Fruit fly (Drosophila melanogaster) whole organism, embryonic: ENCODE measurements around the gene CG16719.
A peak's percentile ranks its signal among the peaks of the same experiment; 100 is the strongest.

Experiments
- Atf-2 ChIP-seq: fragments of 200-800 bp; sonication (Bioruptor generic); optimal IDR thresholded peaks from 2 replicates; lab custom pipeline; 2016; ENCODE audit warnings: missing biosample characterization, missing genetic modification characterization
- CG12769 ChIP-seq: fragments of 200-800 bp; sonication (Bioruptor generic); optimal IDR thresholded peaks from 2 replicates; lab custom pipeline; 2019; ENCODE audit warnings: missing biosample characterization, mild to moderate bottlenecking, missing genetic modification characterization, moderate library complexity
- CG13624 ChIP-seq: fragments of 200-800 bp; sonication (Bioruptor generic); optimal IDR thresholded peaks from 2 replicates; lab custom pipeline; 2016; ENCODE audit warnings: missing biosample characterization, missing genetic modification characterization
- CG14860 ChIP-seq: fragments of 200-800 bp; sonication (Bioruptor generic); IDR thresholded peaks from 3 replicates; pipeline ENCODE4 v1.3.6; 2022; ENCODE audit warnings: missing biosample characterization, missing genetic modification characterization; ENCODE audit not compliant: partially characterized antibody
- CG15011 ChIP-seq: fragments of 200-800 bp; sonication (Bioruptor generic); optimal IDR thresholded peaks from 3 replicates; lab custom pipeline; 2018; ENCODE audit warnings: missing biosample characterization, mild to moderate bottlenecking, missing genetic modification characterization
- CG17186 ChIP-seq: fragments of 200-800 bp; sonication (Bioruptor generic); optimal IDR thresholded peaks from 3 replicates; lab custom pipeline; 2017; ENCODE audit warnings: missing biosample characterization, missing genetic modification reagents, missing genetic modification characterization
- CG17361 ChIP-seq: fragments of 200-800 bp; sonication (Bioruptor generic); IDR thresholded peaks from 3 replicates; pipeline ENCODE4 v1.3.6; 2022; ENCODE audit warnings: missing biosample characterization, missing genetic modification characterization
- CG17829 ChIP-seq: fragments of 200-800 bp; optimal IDR thresholded peaks from 2 replicates; lab custom pipeline; 2019; ENCODE audit warnings: missing biosample characterization, mild to moderate bottlenecking, missing genetic modification characterization, moderate library complexity
- CG17912 ChIP-seq: fragments of 200-800 bp; sonication (Bioruptor generic); optimal IDR thresholded peaks from 2 replicates; lab custom pipeline; 2018; ENCODE audit warnings: missing biosample characterization, mild to moderate bottlenecking, missing genetic modification characterization
- CG2712 ChIP-seq: fragments of 200-800 bp; optimal IDR thresholded peaks from 3 replicates; lab custom pipeline; 2019; ENCODE audit warnings: missing biosample characterization, mild to moderate bottlenecking, missing genetic modification characterization, moderate library complexity
- CG30403 ChIP-seq: fragments of 200-800 bp; sonication (Bioruptor generic); optimal IDR thresholded peaks from 3 replicates; lab custom pipeline; 2016; ENCODE audit warnings: missing biosample characterization, missing genetic modification characterization
- CG6813 ChIP-seq: fragments of 200-800 bp; sonication (Bioruptor generic); optimal IDR thresholded peaks from 2 replicates; lab custom pipeline; 2017; ENCODE audit warnings: missing biosample characterization, missing genetic modification characterization, mild to moderate bottlenecking, moderate library complexity, missing genetic modification reagents
- CoRest ChIP-seq: fragments of 200-800 bp; sonication (Bioruptor generic); optimal IDR thresholded peaks from 3 replicates; lab custom pipeline; 2018; ENCODE audit warnings: missing biosample characterization, mild to moderate bottlenecking, missing genetic modification characterization, moderate library complexity
- Dek ChIP-seq: fragments of 200-800 bp; sonication (Bioruptor generic); optimal IDR thresholded peaks from 3 replicates; lab custom pipeline; 2019; ENCODE audit warnings: missing biosample characterization, mild to moderate bottlenecking, missing genetic modification characterization, moderate library complexity
- Dp ChIP-seq: fragments of 200-800 bp; sonication (Bioruptor generic); optimal IDR thresholded peaks from 2 replicates; lab custom pipeline; 2018; ENCODE audit warnings: missing biosample characterization, mild to moderate bottlenecking, missing genetic modification characterization, moderate library complexity
- E2f2 ChIP-seq: fragments of 200-800 bp; sonication (Bioruptor generic); IDR thresholded peaks from 2 replicates; pipeline ENCODE4 v1.3.6; 2022; ENCODE audit warnings: missing biosample characterization, missing genetic modification characterization
- HLHmδ ChIP-seq: fragments of 200-800 bp; sonication (Bioruptor generic); optimal IDR thresholded peaks from 2 replicates; lab custom pipeline; 2018; ENCODE audit warnings: missing biosample characterization, mild to moderate bottlenecking, missing genetic modification characterization, moderate library complexity
- MBD-R2 ChIP-seq: fragments of 200-800 bp; sonication (Bioruptor generic); IDR thresholded peaks from 2 replicates; pipeline ENCODE4 v1.3.6; 2022; ENCODE audit warnings: missing biosample characterization, missing genetic modification characterization
- MESR4 ChIP-seq: fragments of 200-800 bp; sonication (Bioruptor generic); optimal IDR thresholded peaks from 2 replicates; lab custom pipeline; 2018; ENCODE audit warnings: missing biosample characterization, mild to moderate bottlenecking, missing genetic modification characterization, moderate library complexity
- Med ChIP-seq: fragments of 200-800 bp; sonication (Bioruptor generic); peaks from one replicate; lab custom pipeline; 2016; ENCODE audit warnings: missing biosample characterization, missing genetic modification characterization, mild to moderate bottlenecking, inconsistent platforms, moderate library complexity
- Pdp1 ChIP-seq, 2 experiments: fragments of 200-800 bp; sonication (Bioruptor generic); optimal IDR thresholded peaks; 3 replicates each; lab custom pipeline; 2016; ENCODE audit warnings: missing biosample characterization in 2 of 2, missing genetic modification characterization in 2 of 2, mild to moderate bottlenecking in 1 of 2, moderate library complexity in 1 of 2
- Trl ChIP-seq, 3 experiments: fragments of >200 bp in 2 of 3; fragments of 200-800 bp in 1 of 3; sonication (Bioruptor generic) in 1 of 3; optimal IDR thresholded peaks; 2 replicates in 1 of 3; 3 replicates in 2 of 3; lab custom pipeline; 2016 to 2017; ENCODE audit warnings: missing biosample characterization in 1 of 3, missing genetic modification characterization in 1 of 3
- Xbp1 ChIP-seq: fragments of 200-800 bp; sonication (Bioruptor generic); optimal IDR thresholded peaks from 3 replicates; lab custom pipeline; 2016; ENCODE audit warnings: missing biosample characterization, mild to moderate bottlenecking, missing genetic modification characterization
- YL-1 ChIP-seq: fragments of 200-800 bp; sonication (Bioruptor generic); optimal IDR thresholded peaks from 3 replicates; lab custom pipeline; 2017; ENCODE audit warnings: missing biosample characterization, mild to moderate bottlenecking, missing genetic modification characterization
- amos ChIP-seq: fragments of 200-800 bp; sonication (Bioruptor generic); IDR thresholded peaks from 2 replicates; pipeline ENCODE4 v1.3.6; 2022; ENCODE audit warnings: missing biosample characterization, missing genetic modification characterization; ENCODE audit not compliant: partially characterized antibody
- bcd ChIP-seq: fragments of 200-800 bp; sonication (Bioruptor generic); optimal IDR thresholded peaks from 2 replicates; lab custom pipeline; 2017; ENCODE audit warnings: missing biosample characterization, mild to moderate bottlenecking, missing genetic modification characterization
- bigmax ChIP-seq: fragments of 200-800 bp; sonication (Bioruptor generic); optimal IDR thresholded peaks from 2 replicates; lab custom pipeline; 2018; ENCODE audit warnings: missing biosample characterization, mild to moderate bottlenecking, missing genetic modification characterization
- cato ChIP-seq: fragments of 200-800 bp; sonication (Bioruptor generic); optimal IDR thresholded peaks from 2 replicates; lab custom pipeline; 2016; ENCODE audit warnings: missing biosample characterization, missing genetic modification characterization, borderline replicate concordance
- cg ChIP-seq: fragments of 200-800 bp; sonication (Bioruptor generic); optimal IDR thresholded peaks from 3 replicates; lab custom pipeline; 2019; ENCODE audit warnings: missing biosample characterization, mild to moderate bottlenecking, missing genetic modification characterization, moderate library complexity
- chn ChIP-seq: fragments of 200-800 bp; sonication (Bioruptor generic); optimal IDR thresholded peaks from 2 replicates; lab custom pipeline; 2016; ENCODE audit warnings: missing biosample characterization, missing genetic modification characterization
- corto ChIP-seq: fragments of 200-800 bp; sonication (Bioruptor generic); optimal IDR thresholded peaks from 2 replicates; lab custom pipeline; 2016; ENCODE audit warnings: missing biosample characterization, mild to moderate bottlenecking, missing genetic modification characterization, moderate library complexity
- dmrt11E ChIP-seq: fragments of 200-800 bp; sonication (Bioruptor generic); optimal IDR thresholded peaks from 3 replicates; lab custom pipeline; 2018; ENCODE audit warnings: missing biosample characterization, mild to moderate bottlenecking, missing genetic modification characterization, moderate library complexity
- dmrt99B ChIP-seq: fragments of 200-800 bp; sonication (Bioruptor generic); optimal IDR thresholded peaks from 2 replicates; lab custom pipeline; 2018; ENCODE audit warnings: missing biosample characterization, mild to moderate bottlenecking, missing genetic modification characterization, moderate library complexity
- emc ChIP-seq: fragments of 200-800 bp; sonication (Bioruptor generic); optimal IDR thresholded peaks from 2 replicates; lab custom pipeline; 2016; ENCODE audit warnings: missing biosample characterization, missing genetic modification characterization
- ewg ChIP-seq: fragments of 200-800 bp; sonication (Bioruptor generic); optimal IDR thresholded peaks from 3 replicates; lab custom pipeline; 2017; ENCODE audit warnings: mild to moderate bottlenecking, missing biosample characterization, missing genetic modification reagents, missing genetic modification characterization
- ftz-f1 ChIP-seq: fragments of 200-800 bp; sonication (Bioruptor generic); optimal IDR thresholded peaks from 2 replicates; lab custom pipeline; 2016; ENCODE audit warnings: missing biosample characterization, missing genetic modification characterization
- gro ChIP-seq: fragments of 200-800 bp; sonication (Bioruptor generic); optimal IDR thresholded peaks from 2 replicates; lab custom pipeline; 2016; ENCODE audit warnings: missing biosample characterization, missing genetic modification characterization
- inv ChIP-seq: fragments of 200-800 bp; sonication (Bioruptor generic); IDR thresholded peaks from 2 replicates; pipeline ENCODE4 v1.3.6; 2022; ENCODE audit warnings: missing biosample characterization, missing genetic modification characterization; ENCODE audit not compliant: partially characterized antibody
- pan ChIP-seq, 4 experiments: fragments of >200 bp in 3 of 4; fragments of 200-800 bp in 1 of 4; sonication (Bioruptor generic) in 1 of 4; optimal IDR thresholded peaks in 3 of 4; IDR thresholded peaks in 1 of 4; 2 replicates each; pipeline versions ENCODE4 v1.3.6 to Lab custom; 2017 to 2022; ENCODE audit warnings: missing biosample characterization in 2 of 4, missing genetic modification characterization in 2 of 4, mixed read lengths in 1 of 4
- pfk ChIP-seq: fragments of 200-800 bp; sonication (Bioruptor generic); optimal IDR thresholded peaks from 2 replicates; lab custom pipeline; 2018; ENCODE audit warnings: missing biosample characterization, mild to moderate bottlenecking, missing genetic modification characterization, moderate library complexity
- phol ChIP-seq: fragments of 200-800 bp; sonication (Bioruptor generic); optimal IDR thresholded peaks from 3 replicates; lab custom pipeline; 2018; ENCODE audit warnings: missing biosample characterization, mild to moderate bottlenecking, missing genetic modification characterization, moderate library complexity
- pzg ChIP-seq: fragments of 200-800 bp; sonication (Bioruptor generic); optimal IDR thresholded peaks from 3 replicates; lab custom pipeline; 2018; ENCODE audit warnings: missing biosample characterization, mild to moderate bottlenecking, missing genetic modification characterization, moderate library complexity
- ro ChIP-seq: fragments of 200-800 bp; sonication (Bioruptor generic); IDR thresholded peaks from 2 replicates; pipeline ENCODE4 v1.3.6; 2022; ENCODE audit warnings: missing biosample characterization, missing genetic modification characterization
- row ChIP-seq: fragments of 200-800 bp; sonication (Bioruptor generic); IDR thresholded peaks from 3 replicates; pipeline ENCODE4 v1.3.6; 2022; ENCODE audit warnings: missing biosample characterization, missing genetic modification characterization
- sob ChIP-seq: fragments of 200-800 bp; sonication (Bioruptor generic); IDR thresholded peaks from 2 replicates; pipeline ENCODE4 v1.3.6; 2022; ENCODE audit warnings: missing biosample characterization, missing genetic modification characterization
- zen2 ChIP-seq: fragments of 200-800 bp; sonication (Bioruptor generic); IDR thresholded peaks from 3 replicates; pipeline ENCODE4 v1.3.6; 2022; ENCODE audit warnings: missing biosample characterization, missing genetic modification characterization; ENCODE audit not compliant: partially characterized antibody
- zfh2 ChIP-seq: fragments of 200-800 bp; sonication (Bioruptor generic); optimal IDR thresholded peaks from 2 replicates; lab custom pipeline; 2016; ENCODE audit warnings: missing biosample characterization, missing genetic modification characterization

Gene CG16719

DNA sequence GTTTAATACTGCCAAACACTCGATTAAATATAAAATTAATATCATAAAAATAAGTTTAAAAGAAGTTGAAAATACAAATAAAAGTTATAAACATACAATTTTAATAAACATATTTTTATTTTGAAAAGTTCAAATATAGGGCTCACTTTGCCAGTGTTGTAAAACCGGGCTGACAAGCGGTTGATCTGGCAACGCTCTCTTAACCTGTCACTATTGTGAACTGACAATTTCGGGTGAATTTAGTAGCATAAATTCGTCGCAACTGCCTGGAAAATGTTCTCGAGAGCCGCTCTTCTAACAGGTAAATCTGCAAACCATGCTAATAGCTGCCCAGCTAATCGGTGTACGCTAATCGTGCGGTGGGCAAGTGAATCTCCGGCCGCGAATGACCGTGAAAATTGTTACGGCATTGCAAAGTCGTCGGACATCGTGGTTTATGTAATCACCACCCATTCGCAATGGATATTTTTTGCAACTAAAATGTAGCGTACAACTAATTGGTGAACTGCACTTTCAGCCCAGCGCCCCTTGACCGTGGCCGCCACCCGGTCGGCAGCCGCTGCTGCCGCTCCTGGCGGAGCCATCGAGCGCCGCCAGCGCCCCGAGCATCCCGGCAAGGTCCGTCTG, 44.9 kb downstream of the CG16719 start, which contains the start of gene ATPsynB (continued):
- TF ChIP-seq YL-1 (GFP tag; lab: Kevin White, UChicago): peak; percentile 97
- peak; percentile 31; the same call in 1 of the 3 replicates for TF ChIP-seq CG17361 (GFP tag; lab: Robert Waterston, UW)
- TF ChIP-seq ro (GFP tag; lab: Robert Waterston, UW): no peak
- peak; percentile 59; the same call in 1 of the 2 replicates for TF ChIP-seq sob (GFP tag; lab: Robert Waterston, UW)
- peak; percentile 70 for TF ChIP-seq bigmax (GFP tag; lab: Kevin White, UChicago)
- no peak for TF ChIP-seq CoRest
- TF ChIP-seq HLHmδ: peak; percentile 27
- TF ChIP-seq gro (GFP tag; lab: Kevin White, UChicago): peak; percentile 19
- TF ChIP-seq bcd: no peak
- TF ChIP-seq Trl (optimal IDR thresholded peaks at IDR 0.05; lab: Kevin White, UChicago): no peak
- no peak for TF ChIP-seq Trl (GFP tag; optimal IDR thresholded peaks at IDR 0.05; lab: Kevin White, UChicago)
- TF ChIP-seq CG17912 (GFP tag; lab: Kevin White, UChicago): peak; percentile 53
- TF ChIP-seq CG15011 (GFP tag; lab: Kevin White, UChicago): no peak
- TF ChIP-seq E2f2 (GFP tag; lab: Robert Waterston, UW): peak; percentile 98
- no peak for TF ChIP-seq CG12769 (tag; lab: Kevin White, UChicago)
- TF ChIP-seq phol: peak; percentile 51
- peak; percentile 3 to 99 for TF ChIP-seq Pdp1 (GFP tag; optimal IDR thresholded peaks at IDR 0.05; lab: Kevin White, UChicago)
- TF ChIP-seq CG17186 (GFP tag; lab: Kevin White, UChicago): peak; percentile 51
- no peak for TF ChIP-seq pfk
- TF ChIP-seq MBD-R2 (GFP tag; lab: Robert Waterston, UW): peak; percentile 88
- peak; percentile 95 for TF ChIP-seq Dp (GFP tag; lab: Kevin White, UChicago)
- TF ChIP-seq dmrt11E: no peak
- TF ChIP-seq MESR4 (GFP tag; lab: Kevin White, UChicago): peak; percentile 97
- no peak for TF ChIP-seq cg (GFP tag; lab: Kevin White, UChicago)
- peak; percentile 41 for TF ChIP-seq zfh2 (GFP tag; lab: Kevin White, UChicago)
- peak; percentile 21 for TF ChIP-seq ewg (GFP tag; lab: Kevin White, UChicago)
- peak; percentile 24; the same call in 1 of the 3 replicates for TF ChIP-seq row (GFP tag; lab: Robert Waterston, UW)
- TF ChIP-seq CG13624: peak; percentile 5
- peak; percentile 100 for TF ChIP-seq CG2712 (tag; lab: Kevin White, UChicago)
- TF ChIP-seq pzg (GFP tag; lab: Kevin White, UChicago): peak; percentile 87
- no peak for TF ChIP-seq CG14860 (GFP tag; lab: Robert Waterston, UW)
- TF ChIP-seq pan (optimal IDR thresholded peaks at IDR 0.05; lab: Kevin White, UChicago): no peak
- TF ChIP-seq pan (GFP tag; optimal IDR thresholded peaks at IDR 0.05 in 1 of 2, IDR thresholded peaks at IDR 0.05 in 1 of 2): peak in 1 of 2 experiments; percentile 39
- TF ChIP-seq dmrt99B: no peak
- TF ChIP-seq corto (GFP tag; lab: Kevin White, UChicago): no peak
- no peak for TF ChIP-seq emc (GFP tag; lab: Kevin White, UChicago)
- peak; percentile 89 for TF ChIP-seq Med
- peak; percentile 37 for TF ChIP-seq Xbp1 (GFP tag; lab: Kevin White, UChicago)
- TF ChIP-seq ftz-f1 (GFP tag; lab: Kevin White, UChicago): peak; percentile 34
- peak; percentile 1 for TF ChIP-seq Dek (tag; lab: Kevin White, UChicago)
- no peak for TF ChIP-seq Atf-2 (GFP tag; lab: Kevin White, UChicago)
- TF ChIP-seq CG17829 (tag; lab: Kevin White, UChicago): peak; percentile 39
- TF ChIP-seq amos (GFP tag; lab: Robert Waterston, UW): peak; percentile 49; the same call in 1 of the 2 replicates
- TF ChIP-seq cato (GFP tag; lab: Kevin White, UChicago): no peak
- no peak for TF ChIP-seq zen2 (GFP tag; lab: Robert Waterston, UW)
- TF ChIP-seq inv (GFP tag; lab: Robert Waterston, UW): no peak
- TF ChIP-seq CG6813 (GFP tag; lab: Kevin White, UChicago): no peak
- TF ChIP-seq CG30403: peak; percentile 17
- peak; percentile 5 for TF ChIP-seq chn (GFP tag; lab: Kevin White, UChicago)
